Fruit fly (Drosophila melanogaster) whole organism, embryonic: Measurements from ENCODE around the gene CG1896.
A peak's percentile ranks its signal among the peaks of the same experiment; 100 is the strongest.

Source experiments
- CG10979 ChIP-seq: fragments of 200-800 bp; sonication (Bioruptor generic); optimal IDR thresholded peaks from 2 replicates; lab custom pipeline; 2018; ENCODE audit warnings: missing biosample characterization, mild to moderate bottlenecking, missing genetic modification characterization, moderate library complexity
- CG31365 ChIP-seq: fragments of 200-800 bp; sonication (Bioruptor generic); optimal IDR thresholded peaks from 2 replicates; lab custom pipeline; 2018; ENCODE audit warnings: missing biosample characterization, mild to moderate bottlenecking, missing genetic modification characterization
- Hr51 ChIP-seq, 2 experiments: fragments of 200-800 bp; sonication (Bioruptor generic); optimal IDR thresholded peaks; 2 replicates in 1 of 2; 3 replicates in 1 of 2; lab custom pipeline; 2016 to 2018; ENCODE audit warnings: missing biosample characterization in 2 of 2, missing genetic modification characterization in 2 of 2, mild to moderate bottlenecking in 1 of 2, moderate library complexity in 1 of 2
- Vsx1 ChIP-seq: fragments of 200-800 bp; sonication (Bioruptor generic); optimal IDR thresholded peaks from 2 replicates; lab custom pipeline; 2017; ENCODE audit warnings: missing biosample characterization, mild to moderate bottlenecking, missing genetic modification characterization, missing genetic modification reagents
- ken ChIP-seq: fragments of 200-800 bp; sonication (Bioruptor generic); IDR thresholded peaks from 3 replicates; pipeline ENCODE4 v1.3.6; 2022; ENCODE audit warnings: missing biosample characterization, missing genetic modification characterization
- shn ChIP-seq: fragments of 200-800 bp; sonication (Bioruptor generic); optimal IDR thresholded peaks from 3 replicates; lab custom pipeline; 2016; ENCODE audit warnings: missing biosample characterization, missing genetic modification characterization
- trh ChIP-seq: fragments of 200-800 bp; sonication (Bioruptor generic); optimal IDR thresholded peaks from 2 replicates; lab custom pipeline; 2016; ENCODE audit warnings: missing biosample characterization, missing genetic modification characterization

DNA sequence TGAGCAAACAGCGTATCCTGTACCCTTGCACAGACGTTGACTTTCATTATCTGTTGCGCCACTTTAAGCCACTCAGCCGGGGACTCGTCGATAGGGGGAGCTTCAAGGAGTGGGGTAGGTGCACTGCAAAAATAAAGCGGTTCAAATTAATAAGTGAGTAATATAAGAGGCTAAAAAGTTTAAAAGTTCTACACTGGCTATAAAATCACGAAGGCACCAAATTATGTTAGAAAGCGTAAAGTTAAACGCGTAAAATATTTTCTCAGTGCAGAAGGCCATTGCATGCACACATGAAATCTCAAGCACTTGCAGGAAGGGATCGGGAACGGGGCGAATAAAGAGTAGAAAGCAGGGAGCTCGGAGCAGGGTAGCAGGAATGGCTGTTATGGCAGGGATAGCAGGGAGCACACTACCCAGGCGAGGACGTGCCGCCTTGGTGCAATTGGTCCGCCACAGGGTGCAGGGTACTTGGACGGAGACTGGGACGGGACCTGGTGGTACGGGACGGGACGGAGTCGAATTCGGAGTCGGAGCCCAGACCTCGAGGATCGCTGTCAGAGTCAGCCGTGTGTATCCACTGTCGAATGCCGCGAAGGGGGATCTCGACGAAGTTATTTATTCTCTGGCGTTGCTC, 45.8 kb upstream of the CG1896 start:
- TF ChIP-seq CG31365 (tag; lab: Kevin White, UChicago) (no peak), ken (GFP tag; lab: Robert Waterston, UW) (no peak), Vsx1 (GFP tag; lab: Kevin White, UChicago) (no peak), CG10979 (tag; lab: Kevin White, UChicago) (peak; percentile 48), shn (no peak), trh (GFP tag; lab: Kevin White, UChicago) (no peak), Hr51 (GFP tag; optimal IDR thresholded peaks at IDR 0.05; lab: Kevin White, UChicago) (no peak)
